Worm (Caenorhabditis elegans): ENCODE measurements around the gene nlp-63.

ce11 chrII:10204428-10205049 lies 49.3 kb downstream of the nlp-63 start:
- TF ChIP-seq lin-54 (GFP tag; optimal IDR thresholded peaks at IDR 0.05) (no peak), unc-62 (GFP tag; optimal IDR thresholded peaks at IDR 0.05) (no peak)

Data from whole organism, young adult.